Fruit fly (Drosophila melanogaster) whole organism, embryonic: ENCODE results near the gene msps.

Experiments used
- B-H2 ChIP-seq: fragments of 200-800 bp; sonication (Bioruptor generic); optimal IDR thresholded peaks from 2 replicates; lab custom pipeline; 2018; ENCODE audit warnings: missing biosample characterization, mild to moderate bottlenecking, missing genetic modification characterization
- BEAF-32 ChIP-seq: fragments of 200-800 bp; sonication (Bioruptor generic); optimal IDR thresholded peaks from 3 replicates; lab custom pipeline; 2017; ENCODE audit warnings: missing biosample characterization, missing genetic modification characterization, mild to moderate bottlenecking, moderate library complexity, missing genetic modification reagents
- Bgb ChIP-seq: fragments of 200-800 bp; sonication (Bioruptor generic); IDR thresholded peaks from 2 replicates; pipeline ENCODE4 v1.3.6; 2022; ENCODE audit warnings: missing biosample characterization, missing genetic modification characterization; ENCODE audit not compliant: partially characterized antibody
- C15 ChIP-seq: fragments of 200-800 bp; sonication (Bioruptor generic); IDR thresholded peaks from 3 replicates; pipeline ENCODE4 v1.3.6; 2022; ENCODE audit warnings: missing biosample characterization, missing genetic modification characterization
- CG10147 ChIP-seq: fragments of 200-800 bp; sonication (Bioruptor generic); optimal IDR thresholded peaks from 2 replicates; lab custom pipeline; 2019; ENCODE audit warnings: missing biosample characterization, mild to moderate bottlenecking, missing genetic modification characterization, moderate library complexity
- CG11560 ChIP-seq: fragments of 200-800 bp; sonication (Bioruptor generic); IDR thresholded peaks from 3 replicates; pipeline ENCODE4 v1.3.6; 2022; ENCODE audit warnings: missing biosample characterization, missing genetic modification characterization
- CG12071 ChIP-seq: fragments of 200-800 bp; sonication (Bioruptor generic); optimal IDR thresholded peaks from 3 replicates; lab custom pipeline; 2018; ENCODE audit warnings: missing biosample characterization, mild to moderate bottlenecking, missing genetic modification characterization
- CG15479 ChIP-seq: fragments of 200-800 bp; sonication (Bioruptor generic); optimal IDR thresholded peaks from 3 replicates; lab custom pipeline; 2019; ENCODE audit warnings: missing biosample characterization, mild to moderate bottlenecking, missing genetic modification characterization, moderate library complexity
- CG3163 ChIP-seq: fragments of 200-800 bp; sonication (Bioruptor generic); optimal IDR thresholded peaks from 3 replicates; lab custom pipeline; 2016; ENCODE audit warnings: missing biosample characterization, missing genetic modification characterization
- CG3726 ChIP-seq: fragments of 200-800 bp; sonication (Bioruptor generic); IDR thresholded peaks from 3 replicates; pipeline ENCODE4, ENCODE4 v1.3.6; 2022; ENCODE audit warnings: missing biosample characterization, missing genetic modification characterization
- CG7556 ChIP-seq: fragments of 200-800 bp; sonication (Bioruptor generic); optimal IDR thresholded peaks from 2 replicates; lab custom pipeline; 2017; ENCODE audit warnings: missing biosample characterization, mild to moderate bottlenecking, missing genetic modification characterization
- CG8388 ChIP-seq: fragments of 200-800 bp; sonication (Bioruptor generic); optimal IDR thresholded peaks from 2 replicates; lab custom pipeline; 2019; ENCODE audit warnings: missing biosample characterization, mild to moderate bottlenecking, missing genetic modification characterization, moderate library complexity
- CG8924 ChIP-seq: fragments of 200-800 bp; optimal IDR thresholded peaks from 3 replicates; lab custom pipeline; 2019; ENCODE audit warnings: missing biosample characterization, mild to moderate bottlenecking, missing genetic modification characterization, moderate library complexity
- CG9437 ChIP-seq: fragments of 200-800 bp; sonication (Bioruptor generic); optimal IDR thresholded peaks from 2 replicates; lab custom pipeline; 2018; ENCODE audit warnings: missing biosample characterization, mild to moderate bottlenecking, missing genetic modification characterization
- CoRest ChIP-seq: fragments of 200-800 bp; sonication (Bioruptor generic); optimal IDR thresholded peaks from 3 replicates; lab custom pipeline; 2018; ENCODE audit warnings: missing biosample characterization, mild to moderate bottlenecking, missing genetic modification characterization, moderate library complexity
- HmgD ChIP-seq: fragments of 200-800 bp; sonication (Bioruptor generic); optimal IDR thresholded peaks from 3 replicates; lab custom pipeline; 2016; ENCODE audit warnings: missing biosample characterization, missing genetic modification characterization
- Hr51 ChIP-seq, 2 experiments: fragments of 200-800 bp; sonication (Bioruptor generic); optimal IDR thresholded peaks; 2 replicates in 1 of 2; 3 replicates in 1 of 2; lab custom pipeline; 2016 to 2018; ENCODE audit warnings: missing biosample characterization in 2 of 2, missing genetic modification characterization in 2 of 2, mild to moderate bottlenecking in 1 of 2, moderate library complexity in 1 of 2
- Hr78 ChIP-seq, 2 experiments: fragments of 200-800 bp in 1 of 2; fragments of >200 bp in 1 of 2; sonication (Bioruptor generic) in 1 of 2; optimal IDR thresholded peaks; 2 replicates each; lab custom pipeline; 2017 to 2019; ENCODE audit warnings: missing biosample characterization in 2 of 2, missing genetic modification characterization in 2 of 2, mild to moderate bottlenecking in 1 of 2, moderate library complexity in 1 of 2
- Max ChIP-seq: fragments of 200-800 bp; sonication (Bioruptor generic); optimal IDR thresholded peaks from 2 replicates; lab custom pipeline; 2016; ENCODE audit warnings: missing biosample characterization, mild to moderate bottlenecking, missing genetic modification characterization
- Meics ChIP-seq: fragments of 200-800 bp; sonication (Bioruptor generic); optimal IDR thresholded peaks from 2 replicates; lab custom pipeline; 2017; ENCODE audit warnings: missing biosample characterization, mild to moderate bottlenecking, missing genetic modification characterization
- Mrtf ChIP-seq: fragments of 200-800 bp; sonication (Bioruptor generic); IDR thresholded peaks from 3 replicates; pipeline ENCODE4 v1.3.6; 2022; ENCODE audit warnings: missing biosample characterization, missing genetic modification characterization
- Nf-YA ChIP-seq: fragments of 200-800 bp; sonication (Bioruptor generic); IDR thresholded peaks from 2 replicates; pipeline ENCODE4 v1.3.6; 2022; ENCODE audit warnings: missing biosample characterization, missing genetic modification characterization
- Opbp ChIP-seq: fragments of 200-800 bp; sonication (Bioruptor generic); IDR thresholded peaks from 3 replicates; pipeline ENCODE4 v1.3.6; 2022; ENCODE audit warnings: missing biosample characterization, missing genetic modification characterization; ENCODE audit not compliant: partially characterized antibody
- Sox100B ChIP-seq: fragments of 200-800 bp; sonication (Bioruptor generic); optimal IDR thresholded peaks from 3 replicates; lab custom pipeline; 2018; ENCODE audit warnings: missing biosample characterization, mild to moderate bottlenecking, missing genetic modification characterization
- Vsx1 ChIP-seq: fragments of 200-800 bp; sonication (Bioruptor generic); optimal IDR thresholded peaks from 2 replicates; lab custom pipeline; 2017; ENCODE audit warnings: missing biosample characterization, mild to moderate bottlenecking, missing genetic modification characterization, missing genetic modification reagents
- cato ChIP-seq: fragments of 200-800 bp; sonication (Bioruptor generic); optimal IDR thresholded peaks from 2 replicates; lab custom pipeline; 2016; ENCODE audit warnings: missing biosample characterization, missing genetic modification characterization, borderline replicate concordance
- crc ChIP-seq: fragments of 200-800 bp; sonication (Bioruptor generic); optimal IDR thresholded peaks from 2 replicates; lab custom pipeline; 2016; ENCODE audit warnings: missing biosample characterization, missing genetic modification characterization
- da ChIP-seq: fragments of 200-800 bp; sonication (Bioruptor generic); optimal IDR thresholded peaks from 2 replicates; lab custom pipeline; 2016; ENCODE audit warnings: missing biosample characterization, missing genetic modification characterization
- en ChIP-seq: fragments of 200-800 bp; sonication (Bioruptor generic); optimal IDR thresholded peaks from 2 replicates; lab custom pipeline; 2016; ENCODE audit warnings: missing biosample characterization, missing genetic modification characterization
- fd3F ChIP-seq: fragments of 200-800 bp; sonication (Bioruptor generic); optimal IDR thresholded peaks from 2 replicates; lab custom pipeline; 2018; ENCODE audit warnings: missing biosample characterization, mild to moderate bottlenecking, missing genetic modification characterization, moderate library complexity
- grn ChIP-seq: fragments of 200-800 bp; sonication (Bioruptor generic); optimal IDR thresholded peaks from 3 replicates; lab custom pipeline; 2017; ENCODE audit warnings: missing biosample characterization, missing genetic modification characterization
- kni ChIP-seq: fragments of 200-800 bp; sonication (Bioruptor generic); optimal IDR thresholded peaks from 3 replicates; lab custom pipeline; 2017; ENCODE audit warnings: mild to moderate bottlenecking, missing biosample characterization, missing genetic modification reagents, missing genetic modification characterization
- p53 ChIP-seq: fragments of 200-800 bp; sonication (Bioruptor generic); optimal IDR thresholded peaks from 2 replicates; lab custom pipeline; 2016; ENCODE audit warnings: missing biosample characterization, missing genetic modification characterization
- pan ChIP-seq, 4 experiments: fragments of >200 bp in 3 of 4; fragments of 200-800 bp in 1 of 4; sonication (Bioruptor generic) in 1 of 4; optimal IDR thresholded peaks in 3 of 4; IDR thresholded peaks in 1 of 4; 2 replicates each; pipeline versions ENCODE4 v1.3.6 to Lab custom; 2017 to 2022; ENCODE audit warnings: missing biosample characterization in 2 of 4, missing genetic modification characterization in 2 of 4, mixed read lengths in 1 of 4
- pita ChIP-seq: fragments of 200-800 bp; sonication (Bioruptor generic); optimal IDR thresholded peaks from 2 replicates; lab custom pipeline; 2017; ENCODE audit warnings: missing biosample characterization, mild to moderate bottlenecking, missing genetic modification characterization
- scrt ChIP-seq: fragments of 200-800 bp; sonication (Bioruptor generic); optimal IDR thresholded peaks from 2 replicates; lab custom pipeline; 2018; ENCODE audit warnings: missing biosample characterization, mild to moderate bottlenecking, missing genetic modification characterization, moderate library complexity
- so ChIP-seq: fragments of 200-800 bp; sonication (Bioruptor generic); IDR thresholded peaks from 3 replicates; pipeline ENCODE4 v1.3.6; 2022; ENCODE audit warnings: missing biosample characterization, missing genetic modification characterization
- sqz ChIP-seq: fragments of 200-800 bp; sonication (Bioruptor generic); optimal IDR thresholded peaks from 3 replicates; lab custom pipeline; 2018; ENCODE audit warnings: missing biosample characterization, mild to moderate bottlenecking, missing genetic modification characterization
- trh ChIP-seq: fragments of 200-800 bp; sonication (Bioruptor generic); optimal IDR thresholded peaks from 2 replicates; lab custom pipeline; 2016; ENCODE audit warnings: missing biosample characterization, missing genetic modification characterization
- wdn ChIP-seq: fragments of 200-800 bp; sonication (Bioruptor generic); IDR thresholded peaks from 2 replicates; pipeline ENCODE4 v1.3.6; 2022; ENCODE audit warnings: missing biosample characterization, missing genetic modification characterization
- wek ChIP-seq: fragments of 200-800 bp; sonication (Bioruptor generic); optimal IDR thresholded peaks from 3 replicates; lab custom pipeline; 2018; ENCODE audit warnings: missing biosample characterization, mild to moderate bottlenecking, missing genetic modification characterization, moderate library complexity
- wor ChIP-seq: fragments of 200-800 bp; sonication (Bioruptor generic); IDR thresholded peaks from 2 replicates; pipeline ENCODE4 v1.3.6; 2022; ENCODE audit warnings: missing biosample characterization, missing genetic modification characterization

The msps gene

dm6 chr3R:16005943-16006342 is 44.7 kb upstream of the msps start (continued):
- TF ChIP-seq Sox100B (peak; percentile 57), Hr78 (GFP tag; optimal IDR thresholded peaks at IDR 0.05; lab: Kevin White, UChicago) (no peak), Mrtf (GFP tag; lab: Robert Waterston, UW) (no peak), pan (optimal IDR thresholded peaks at IDR 0.05; lab: Kevin White, UChicago) (no peak), pan (GFP tag; optimal IDR thresholded peaks at IDR 0.05 in 1 of 2, IDR thresholded peaks at IDR 0.05 in 1 of 2) (no peak), CG3163 (GFP tag; lab: Kevin White, UChicago) (no peak), wor (no peak), crc (GFP tag; lab: Kevin White, UChicago) (peak; percentile 19), CG10147 (GFP tag; lab: Kevin White, UChicago) (peak; percentile 18), CG12071 (GFP tag; lab: Kevin White, UChicago) (peak; percentile 68), CG15479 (GFP tag; lab: Kevin White, UChicago) (no peak), da (no peak), fd3F (GFP tag; lab: Kevin White, UChicago) (peak; percentile 47), Hr51 (GFP tag; optimal IDR thresholded peaks at IDR 0.05; lab: Kevin White, UChicago) (peak in 1 of 2 experiments; percentile 30), en (GFP tag; lab: Kevin White, UChicago) (no peak), CG11560 (tag; lab: Robert Waterston, UW) (no peak), wdn (GFP tag; lab: Robert Waterston, UW) (no peak), HmgD (no peak), sqz (GFP tag; lab: Kevin White, UChicago) (peak; percentile 53), CoRest (tag; lab: Kevin White, UChicago) (peak; percentile 36), scrt (GFP tag; lab: Kevin White, UChicago) (peak; percentile 15), trh (GFP tag; lab: Kevin White, UChicago) (no peak), Meics (GFP tag; lab: Kevin White, UChicago) (peak; percentile 40), CG3726 (no peak), B-H2 (GFP tag; lab: Kevin White, UChicago) (peak; percentile 3), CG9437 (GFP tag; lab: Kevin White, UChicago) (no peak), Nf-YA (GFP tag; lab: Robert Waterston, UW) (no peak), cato (no peak), Vsx1 (GFP tag; lab: Kevin White, UChicago) (peak; percentile 53), Opbp (GFP tag; lab: Robert Waterston, UW) (no peak), BEAF-32 (GFP tag; lab: Kevin White, UChicago) (no peak), C15 (GFP tag; lab: Robert Waterston, UW) (no peak), Max (GFP tag; lab: Kevin White, UChicago) (no peak), wek (GFP tag; lab: Kevin White, UChicago) (peak; percentile 82), CG8924 (tag; lab: Kevin White, UChicago) (no peak), Bgb (GFP tag; lab: Robert Waterston, UW) (no peak), CG8388 (peak; percentile 1), kni (GFP tag; lab: Kevin White, UChicago) (peak; percentile 36), p53 (no peak), CG7556 (GFP tag; lab: Kevin White, UChicago) (peak; percentile 25), so (GFP tag; lab: Robert Waterston, UW) (no peak), grn (no peak), pita (GFP tag; lab: Kevin White, UChicago) (no peak)
- TF ChIP-seq, all 482 proteins: peak for 130
